Fruit fly (Drosophila melanogaster) Kc167 (cell line): ENCODE results near the gene kmr.

ENCODE experiments used
- Myc ChIP-seq: fragments of >200 bp; optimal IDR thresholded peaks from 2 replicates; lab custom pipeline; 2017; ENCODE audit warnings: missing external identifiers
- Sin3A ChIP-seq: fragments of >200 bp; optimal IDR thresholded peaks from 2 replicates; lab custom pipeline; 2018; ENCODE audit warnings: missing external identifiers
- h ChIP-seq: fragments of >200 bp; optimal IDR thresholded peaks from 3 replicates; lab custom pipeline; 2018; ENCODE audit warnings: missing external identifiers
- insv ChIP-seq: fragments of >200 bp; optimal IDR thresholded peaks from 3 replicates; lab custom pipeline; 2018; ENCODE audit warnings: missing external identifiers
- psq ChIP-seq: fragments of >200 bp; optimal IDR thresholded peaks from 2 replicates; lab custom pipeline; 2017; ENCODE audit warnings: missing external identifiers
- ttk ChIP-seq: sonication (Bioruptor generic); optimal IDR thresholded peaks from 2 replicates; lab custom pipeline; 2017; ENCODE audit warnings: missing external identifiers

Gene kmr

DNA sequence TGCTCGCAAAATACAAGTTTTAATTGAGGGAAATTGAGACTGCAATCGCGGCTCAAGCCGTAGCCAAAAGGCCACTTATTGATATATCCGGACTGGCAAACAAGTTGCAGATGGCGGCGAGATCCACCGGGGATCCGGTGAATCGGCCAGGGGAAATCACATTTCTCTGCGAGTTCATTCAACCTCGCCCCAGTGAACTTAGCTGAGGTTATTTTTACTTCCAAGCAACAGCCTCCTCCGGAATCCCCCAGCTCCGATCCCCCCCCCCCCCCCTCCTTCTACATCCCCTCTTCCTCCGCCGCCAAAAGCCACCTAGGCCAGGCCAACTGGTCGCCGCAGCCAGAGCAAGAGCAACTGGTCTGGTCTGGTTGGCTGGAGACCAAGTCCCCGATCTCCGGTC is 92.3 kb downstream of the kmr start:
- TF ChIP-seq ttk (lab: Kevin White, UChicago) (no peak), Myc (lab: Kevin White, UChicago) (no peak), Sin3A (lab: Kevin White, UChicago) (no peak), insv (lab: Kevin White, UChicago) (no peak), h (no peak), psq (lab: Kevin White, UChicago) (no peak)

DNA sequence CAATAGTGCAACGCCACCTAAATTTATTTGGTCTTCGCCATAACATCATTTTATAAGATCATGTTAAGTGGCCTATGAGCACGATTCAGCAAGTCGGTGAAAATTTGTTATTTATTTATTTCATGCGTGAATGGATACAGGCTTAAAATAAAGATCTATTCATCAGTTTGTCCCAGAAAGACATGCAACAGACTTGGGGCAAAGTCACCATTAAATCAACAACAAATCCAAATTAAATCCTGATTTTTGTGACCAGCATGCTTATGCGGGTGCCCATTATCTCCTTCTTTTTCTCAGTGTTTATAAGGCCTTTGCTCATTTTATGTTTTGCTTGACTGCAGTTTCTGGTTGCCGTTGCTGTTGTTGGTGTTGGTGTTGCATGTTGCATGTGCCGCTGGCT is 92.9 kb downstream of the kmr start:
- TF ChIP-seq psq (lab: Kevin White, UChicago) (no peak), Myc (lab: Kevin White, UChicago) (no peak), h (no peak), Sin3A (lab: Kevin White, UChicago) (no peak), insv (lab: Kevin White, UChicago) (no peak), ttk (lab: Kevin White, UChicago) (no peak)

DNA sequence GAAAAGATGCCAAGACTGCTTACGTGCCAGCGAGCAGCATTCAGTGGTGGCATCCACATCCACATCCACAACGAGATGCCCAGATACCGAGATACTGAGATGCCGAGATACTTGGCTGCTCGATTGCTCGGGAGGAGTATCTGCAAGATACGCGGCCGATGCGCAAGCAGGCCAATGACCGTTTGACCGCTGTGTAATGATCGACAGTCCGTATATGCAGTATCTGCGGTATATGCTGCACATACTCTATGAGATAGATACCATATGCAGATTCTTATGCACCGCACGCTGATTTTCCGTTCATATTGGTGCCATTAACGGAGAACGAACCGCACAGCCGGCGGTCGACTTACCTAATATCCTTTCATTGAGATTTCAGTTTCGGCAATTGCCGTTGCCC is 94.3 kb downstream of the kmr start:
- no peak for TF ChIP-seq Sin3A (lab: Kevin White, UChicago)
- no peak for TF ChIP-seq ttk (lab: Kevin White, UChicago)
- no peak for TF ChIP-seq h
- no peak for TF ChIP-seq psq (lab: Kevin White, UChicago)
- no peak for TF ChIP-seq insv (lab: Kevin White, UChicago)
- TF ChIP-seq Myc (lab: Kevin White, UChicago) = no peak

DNA sequence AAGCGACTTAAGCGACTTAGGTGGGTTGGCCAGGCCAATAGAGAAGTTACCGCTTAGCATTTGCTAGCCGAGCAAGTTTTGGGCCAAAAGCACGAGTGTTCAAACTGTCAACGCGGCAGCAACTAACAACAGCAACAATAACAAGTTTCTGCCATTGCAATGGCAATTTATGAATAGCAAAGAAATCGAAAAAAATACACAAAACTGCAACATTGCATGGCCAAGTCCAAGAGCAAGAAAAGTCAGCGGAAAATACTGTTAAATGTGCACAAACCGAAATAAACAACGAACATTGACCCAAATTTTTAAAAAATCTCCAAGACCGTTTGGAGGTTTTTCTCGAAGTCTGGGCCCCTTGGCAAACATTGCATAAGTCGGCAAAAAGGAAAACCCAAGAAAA is 95.3 kb downstream of the kmr start:
- TF ChIP-seq ttk (lab: Kevin White, UChicago) (no peak), psq (lab: Kevin White, UChicago) (no peak), insv (lab: Kevin White, UChicago) (no peak), h (no peak), Myc (lab: Kevin White, UChicago) (no peak), Sin3A (lab: Kevin White, UChicago) (no peak)

DNA sequence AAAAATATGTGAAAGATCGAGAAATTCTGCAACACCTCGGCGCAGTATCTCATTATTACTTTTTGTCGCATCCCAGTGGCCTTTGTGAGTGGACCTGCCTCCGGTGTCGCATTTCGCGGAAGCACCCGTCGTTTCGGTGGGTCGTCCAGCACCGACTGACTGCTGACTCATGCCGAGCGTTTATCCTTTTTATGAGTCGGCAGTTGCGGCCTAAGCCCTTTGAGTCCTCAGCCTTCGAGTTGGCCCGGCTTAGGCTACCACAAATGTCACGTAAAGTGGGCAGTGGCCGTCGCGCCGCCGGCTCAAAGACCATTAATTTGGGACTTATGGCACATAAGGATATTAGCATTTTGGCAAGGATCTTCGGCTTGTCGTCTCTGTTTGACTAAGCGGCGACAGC is 96.7 kb downstream of the kmr start:
- no peak for TF ChIP-seq Sin3A (lab: Kevin White, UChicago)
- no peak for TF ChIP-seq h
- no peak for TF ChIP-seq Myc (lab: Kevin White, UChicago)
- no peak for TF ChIP-seq psq (lab: Kevin White, UChicago)
- no peak for TF ChIP-seq ttk (lab: Kevin White, UChicago)
- TF ChIP-seq insv (lab: Kevin White, UChicago) = no peak

DNA sequence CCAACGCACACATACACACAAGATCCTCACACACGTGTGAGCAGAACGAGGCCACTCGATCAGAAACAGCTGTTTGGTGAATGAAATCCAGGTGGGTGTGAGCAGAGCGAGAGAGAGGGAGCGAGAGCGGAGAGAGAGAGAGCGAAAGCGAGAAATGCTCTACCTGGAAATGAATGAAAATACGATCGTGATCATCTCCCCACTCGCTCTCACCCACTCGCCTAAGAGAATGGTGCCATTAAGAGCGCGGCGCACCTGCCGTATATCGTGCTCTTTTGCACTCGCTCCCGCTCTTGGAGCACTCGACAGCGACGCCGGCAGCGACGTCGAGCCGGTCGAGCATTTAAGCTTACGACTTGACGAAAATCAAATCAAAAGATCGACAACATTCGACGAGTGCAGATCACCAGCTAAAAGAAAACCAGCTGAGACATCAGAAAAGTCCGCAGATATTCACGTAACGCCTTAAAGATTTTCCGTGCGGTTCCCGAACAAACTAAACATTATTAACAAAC is 97.8 kb downstream of the kmr start, which contains the start of the genes tal-1A, tal-2A, tal-3A and tal-AA:
Gene tal-1A, plus strand, starts transcription at position 374 of the 515 bp plus-strand sequence.
Gene tal-2A, plus strand, starts transcription at position 374 of the 515 bp plus-strand sequence.
Gene tal-3A, plus strand, starts transcription at position 374 of the 515 bp plus-strand sequence.
Gene tal-AA, plus strand, starts transcription at position 374 of the 515 bp plus-strand sequence.
- TF ChIP-seq insv (lab: Kevin White, UChicago) = no peak
- no peak for TF ChIP-seq Sin3A (lab: Kevin White, UChicago)
- TF ChIP-seq psq (lab: Kevin White, UChicago) = no peak
